Fruit fly (Drosophila melanogaster) Kc167 (cell line): ENCODE measurements around the gene Dhod.

Source experiments
- Myc ChIP-seq: fragments of >200 bp; optimal IDR thresholded peaks from 2 replicates; lab custom pipeline; 2017; ENCODE audit warnings: missing external identifiers
- Sin3A ChIP-seq: fragments of >200 bp; optimal IDR thresholded peaks from 2 replicates; lab custom pipeline; 2018; ENCODE audit warnings: missing external identifiers
- h ChIP-seq: fragments of >200 bp; optimal IDR thresholded peaks from 3 replicates; lab custom pipeline; 2018; ENCODE audit warnings: missing external identifiers
- insv ChIP-seq: fragments of >200 bp; optimal IDR thresholded peaks from 3 replicates; lab custom pipeline; 2018; ENCODE audit warnings: missing external identifiers
- psq ChIP-seq: fragments of >200 bp; optimal IDR thresholded peaks from 2 replicates; lab custom pipeline; 2017; ENCODE audit warnings: missing external identifiers
- ttk ChIP-seq: sonication (Bioruptor generic); optimal IDR thresholded peaks from 2 replicates; lab custom pipeline; 2017; ENCODE audit warnings: missing external identifiers

Dhod gene

dm6 chr3R:8619089-8619488 lies 33.6 kb downstream of the Dhod start:
- no peak for TF ChIP-seq h (lab: Kevin White, UChicago)
- TF ChIP-seq psq, result no peak
- TF ChIP-seq insv (lab: Kevin White, UChicago), result no peak

dm6 chr3R:8616149-8616548 lies 36.6 kb downstream of the Dhod start:
- TF ChIP-seq psq, result no peak
- TF ChIP-seq insv (lab: Kevin White, UChicago), result no peak
- no peak for TF ChIP-seq Myc
- TF ChIP-seq Sin3A (lab: Kevin White, UChicago), result no peak
- TF ChIP-seq ttk (lab: Kevin White, UChicago), result no peak
- TF ChIP-seq h (lab: Kevin White, UChicago), result no peak
